Worm (Caenorhabditis elegans): ENCODE results near the gene F26F12.5.

F26F12.5 gene

ce11 chrV:5842507-5843144 lies 22.4 kb downstream of the F26F12.5 start (continued):
- no peak for TF ChIP-seq duxl-1 (tag; optimal IDR thresholded peaks at IDR 0.05; ENCODE audit: poor library complexity)
- TF ChIP-seq rbr-2 (tag; optimal IDR thresholded peaks at IDR 0.05), result no peak
- TF ChIP-seq hlh-30 (tag; optimal IDR thresholded peaks at IDR 0.05; ENCODE audit: insufficient read depth), result peak; percentile 76
- no peak for TF ChIP-seq daf-12 (tag; optimal IDR thresholded peaks at IDR 0.05)
- TF ChIP-seq zfp-2 (tag; optimal IDR thresholded peaks at IDR 0.05), result no peak
- TF ChIP-seq nhr-11 (tag; optimal IDR thresholded peaks at IDR 0.05), result no peak
- TF ChIP-seq unc-130 (GFP tag; optimal IDR thresholded peaks at IDR 0.05), result no peak
- TF ChIP-seq mdl-1 (tag; optimal IDR thresholded peaks at IDR 0.05), result no peak
- no peak for TF ChIP-seq lin-1 (GFP tag; IDR thresholded peaks at IDR 0.05)
- no peak for TF ChIP-seq R02D3.7 (tag; optimal IDR thresholded peaks at IDR 0.05)
- TF ChIP-seq spr-3 (GFP tag; optimal IDR thresholded peaks at IDR 0.05), result no peak
- no peak for TF ChIP-seq sdz-12 (GFP tag; optimal IDR thresholded peaks at IDR 0.05)
- no peak for TF ChIP-seq zip-2 (tag; optimal IDR thresholded peaks at IDR 0.05)
- TF ChIP-seq ceh-20 (GFP tag; IDR thresholded peaks at IDR 0.05), result 0 out of 2 replicates have a peak, but pooled peaks have one; percentile 7
- TF ChIP-seq T20F7.1 (GFP tag; optimal IDR thresholded peaks at IDR 0.05), result no peak
- no peak for TF ChIP-seq gei-8 (GFP tag; optimal IDR thresholded peaks at IDR 0.05)
- no peak for TF ChIP-seq set-16 (GFP tag; IDR thresholded peaks at IDR 0.05)
- no peak for TF ChIP-seq spr-1 (tag; optimal IDR thresholded peaks at IDR 0.05)
- TF ChIP-seq unc-62 (GFP tag; optimal IDR thresholded peaks at IDR 0.05 in 1 of 2), result peak in 1 of 2 experiments; percentile 79
- TF ChIP-seq unc-62 (tag; optimal IDR thresholded peaks at IDR 0.05), result no peak
- TF ChIP-seq dmd-9 (GFP tag; IDR thresholded peaks at IDR 0.05), result peak; percentile 34; the same call in 1 of the 2 replicates
- TF ChIP-seq F37D6.2 (tag; optimal IDR thresholded peaks at IDR 0.05), result no peak
- TF ChIP-seq zfp-3 (GFP tag; conservative IDR thresholded peaks at IDR 0.05), result no peak
- no peak for TF ChIP-seq nhr-102 (tag; optimal IDR thresholded peaks at IDR 0.05)
- TF ChIP-seq hlh-11 (tag; optimal IDR thresholded peaks at IDR 0.05), result peak; percentile 57
- TF ChIP-seq ceh-82 (tag; optimal IDR thresholded peaks at IDR 0.05), result no peak
- no peak for TF ChIP-seq egl-27 (tag; optimal IDR thresholded peaks at IDR 0.05)
- TF ChIP-seq mxl-2 (GFP tag; conservative IDR thresholded peaks at IDR 0.05), result 0 out of 2 replicates have a peak, but pooled peaks have one; percentile 30
- TF ChIP-seq fos-1 (tag; optimal IDR thresholded peaks at IDR 0.05), result no peak
- no peak for TF ChIP-seq mdt-29 (GFP tag; IDR thresholded peaks at IDR 0.05)
- peak in 1 of 2 experiments; percentile 59 for TF ChIP-seq hif-1 (tag; optimal IDR thresholded peaks at IDR 0.05)
- TF ChIP-seq mes-2 (tag; optimal IDR thresholded peaks at IDR 0.05; ENCODE audit: poor library complexity, severe bottlenecking), result no peak
- no peak for TF ChIP-seq Y5F2A.4 (GFP tag; optimal IDR thresholded peaks at IDR 0.05)
- no peak for TF ChIP-seq hmg-1.1 (GFP tag; IDR thresholded peaks at IDR 0.05)
- TF ChIP-seq Y75B8A.6 (GFP tag; IDR thresholded peaks at IDR 0.05), result peak; percentile 66; the same call in 1 of the 2 replicates
- TF ChIP-seq ztf-11 (tag; optimal IDR thresholded peaks at IDR 0.05), result no peak
- TF ChIP-seq snpc-4 (tag; optimal IDR thresholded peaks at IDR 0.05), result no peak
- TF ChIP-seq fkh-10 (GFP tag; optimal IDR thresholded peaks at IDR 0.05), result no peak
- TF ChIP-seq Y105C5A.15 (GFP tag; IDR thresholded peaks at IDR 0.05), result no peak
- peak; percentile 40 for TF ChIP-seq ama-1 (optimal IDR thresholded peaks at IDR 0.05)
- no peak for TF ChIP-seq lin-29 (GFP tag; IDR thresholded peaks at IDR 0.05)
- TF ChIP-seq egl-43 (GFP tag; IDR thresholded peaks at IDR 0.05), result no peak
- TF ChIP-seq nhr-10 (tag; optimal IDR thresholded peaks at IDR 0.05), result no peak
- no peak for TF ChIP-seq nhr-25 (tag; optimal IDR thresholded peaks at IDR 0.05; ENCODE audit: borderline replicate concordance, insufficient read depth)
- peak; percentile 57 for TF ChIP-seq snpc-1.2 (GFP tag; IDR thresholded peaks at IDR 0.05)
- TF ChIP-seq lin-13 (GFP tag; optimal IDR thresholded peaks at IDR 0.05), result no peak
- TF ChIP-seq madf-9 (GFP tag; conservative IDR thresholded peaks at IDR 0.05), result no peak
- no peak for TF ChIP-seq ctbp-1 (GFP tag; IDR thresholded peaks at IDR 0.05)
- TF ChIP-seq nhr-77 (tag; optimal IDR thresholded peaks at IDR 0.05), result no peak
- TF ChIP-seq nhr-6 (tag; optimal IDR thresholded peaks at IDR 0.05), result no peak
